Worm (Caenorhabditis elegans) whole organism, late embryonic: ENCODE data around the gene ZK546.19.

Experiments
- ama-1 ChIP-seq: fragments of 150-350 bp; optimal IDR thresholded peaks from 2 replicates; lab custom pipeline; 2014
- ceh-2 ChIP-seq: sonication (generic microtip); optimal IDR thresholded peaks from 2 replicates; lab custom pipeline; 2016; ENCODE audit warnings: missing genotype, missing genetic modification characterization, missing compliant biosample characterization
- fkh-6 ChIP-seq: sonication (generic microtip); optimal IDR thresholded peaks from 2 replicates; lab custom pipeline; 2016; ENCODE audit warnings: missing genetic modification characterization, missing compliant biosample characterization
- hlh-30 ChIP-seq: sonication (generic microtip); optimal IDR thresholded peaks from 2 replicates; lab custom pipeline; 2017; ENCODE audit warnings: antibody characterized with exemption, missing genetic modification characterization, missing compliant biosample characterization; ENCODE audit not compliant: insufficient read depth
- nhr-11 ChIP-seq: fragments of 150-350 bp; optimal IDR thresholded peaks from 2 replicates; lab custom pipeline; 2014; ENCODE audit warnings: missing biosample characterization, missing genetic modification characterization
- pha-2 ChIP-seq: sonication (generic microtip); optimal IDR thresholded peaks from 2 replicates; lab custom pipeline; 2017; ENCODE audit warnings: mild to moderate bottlenecking, missing genetic modification characterization, missing compliant biosample characterization
- pha-4 ChIP-seq: fragments of 150-350 bp; optimal IDR thresholded peaks from 2 replicates; lab custom pipeline; 2018; ENCODE audit warnings: missing biosample characterization, missing genetic modification reagents, missing genetic modification characterization
- rnt-1 ChIP-seq: sonication (generic microtip); optimal IDR thresholded peaks from 2 replicates; lab custom pipeline; 2016; ENCODE audit warnings: missing genetic modification characterization, missing compliant biosample characterization
- sox-4 ChIP-seq: sonication (generic microtip); optimal IDR thresholded peaks from 2 replicates; lab custom pipeline; 2017; ENCODE audit warnings: mild to moderate bottlenecking, missing genetic modification characterization, inconsistent platforms, missing compliant biosample characterization
- tbx-2 ChIP-seq: sonication (generic microtip); optimal IDR thresholded peaks from 2 replicates; lab custom pipeline; 2016; ENCODE audit warnings: missing genetic modification characterization, missing compliant biosample characterization
- ztf-16 ChIP-seq: sonication (generic microtip); optimal IDR thresholded peaks from 2 replicates; lab custom pipeline; 2017; ENCODE audit warnings: missing genetic modification characterization, missing compliant biosample characterization

DNA sequence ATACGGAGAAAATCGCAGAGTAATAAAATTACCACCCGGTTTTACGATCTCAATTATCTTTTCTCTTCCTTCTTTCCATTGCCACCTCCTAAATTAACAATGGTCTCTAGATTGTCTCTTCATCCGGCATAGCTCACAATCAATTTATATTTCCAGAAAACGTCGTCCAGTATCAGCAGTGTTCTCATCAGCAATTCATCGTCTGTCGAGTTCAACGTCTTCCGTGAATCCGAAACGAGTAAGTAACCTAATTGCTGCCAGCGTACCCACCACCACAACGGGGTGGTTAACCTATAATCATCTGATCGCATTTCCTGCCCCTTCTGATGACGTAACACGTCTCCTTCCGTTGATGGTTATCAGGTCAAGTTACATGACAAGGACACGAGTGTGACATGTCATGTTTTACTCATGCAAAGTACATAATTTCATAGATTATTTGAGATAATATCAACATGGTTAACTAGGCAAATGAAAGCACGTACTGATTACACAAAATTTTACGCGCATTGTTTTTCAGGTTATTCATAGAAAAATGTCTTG, 44.5 kb downstream of the ZK546.19 start:
- TF ChIP-seq nhr-11 (tag; lab: Kevin White, UChicago) (no peak), ztf-16 (no peak), tbx-2 (tag; lab: Kevin White, UChicago) (no peak), hlh-30 (tag; lab: Kevin White, UChicago) (no peak), ama-1 (lab: Kevin White, UChicago) (no peak), ceh-2 (no peak), rnt-1 (no peak), sox-4 (tag; lab: Kevin White, UChicago) (no peak), pha-4 (tag; lab: Kevin White, UChicago) (no peak), pha-2 (tag; lab: Kevin White, UChicago) (no peak), fkh-6 (no peak)
